Fruit fly (Drosophila melanogaster): ENCODE data around the gene SF1.

The SF1 gene

DNA sequence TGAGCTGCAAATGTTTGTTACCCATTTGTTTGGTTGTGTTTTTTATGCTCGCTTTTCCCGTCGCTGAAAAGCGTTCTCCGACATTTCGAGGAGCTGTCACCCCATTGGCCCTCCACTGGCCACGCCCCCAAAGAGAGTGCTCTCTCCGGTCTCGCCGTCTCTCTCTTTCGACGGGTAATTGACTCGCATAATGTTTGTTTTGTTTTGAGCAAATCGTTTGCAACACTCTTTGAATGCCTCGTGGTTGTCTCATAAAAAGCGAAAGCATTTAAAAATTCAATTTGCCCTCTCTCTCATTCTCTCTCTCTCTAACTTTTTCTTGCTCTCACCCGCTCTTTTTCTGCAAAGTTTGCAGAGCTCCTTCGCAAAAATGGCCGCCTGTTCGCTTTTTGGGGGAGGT is 17.3 kb downstream of the SF1 start (continued):
- TF ChIP-seq tna (GFP tag; IDR thresholded peaks at IDR 0.05; ENCODE audit: partially characterized antibody) (no peak), Bteb2 (GFP tag; optimal IDR thresholded peaks at IDR 0.05) (no peak), Nf-YB (GFP tag; optimal IDR thresholded peaks at IDR 0.05) (peak; percentile 96), Deaf1 (tag; optimal IDR thresholded peaks at IDR 0.05) (peak; percentile 6), z (GFP tag; IDR thresholded peaks at IDR 0.05) (0 out of 3 replicates have a peak, but pooled peaks have one; percentile 25), pum (GFP tag; optimal IDR thresholded peaks at IDR 0.05) (no peak), Blimp-1 (GFP tag; optimal IDR thresholded peaks at IDR 0.05) (peak; percentile 35), Awh (GFP tag; IDR thresholded peaks at IDR 0.05) (no peak), caup (GFP tag; optimal IDR thresholded peaks at IDR 0.05; ENCODE audit: severe bottlenecking) (no peak), CG14667 (GFP tag; IDR thresholded peaks at IDR 0.05) (no peak), pfk (GFP tag; optimal IDR thresholded peaks at IDR 0.05) (peak; percentile 86), CG10654 (GFP tag; optimal IDR thresholded peaks at IDR 0.05) (no peak), CG4360 (GFP tag; IDR thresholded peaks at IDR 0.05) (no peak), CG14710 (tag; optimal IDR thresholded peaks at IDR 0.05) (no peak), CG16813 (GFP tag; IDR thresholded peaks at IDR 0.05; ENCODE audit: partially characterized antibody) (no peak), BtbVII (GFP tag; optimal IDR thresholded peaks at IDR 0.05) (no peak), Nf-YC (tag; optimal IDR thresholded peaks at IDR 0.05) (peak; percentile 96), CG1832 (GFP tag; optimal IDR thresholded peaks at IDR 0.05) (peak; percentile 58), gcm2 (GFP tag; optimal IDR thresholded peaks at IDR 0.05) (no peak), Dp (GFP tag; optimal IDR thresholded peaks at IDR 0.05) (no peak), CG4282 (GFP tag; optimal IDR thresholded peaks at IDR 0.05) (no peak), abd-A (tag; optimal IDR thresholded peaks at IDR 0.05) (peak; percentile 35), Meics (GFP tag; optimal IDR thresholded peaks at IDR 0.05) (no peak), danr (GFP tag; IDR thresholded peaks at IDR 0.05) (no peak), crol (GFP tag; IDR thresholded peaks at IDR 0.05) (0 out of 2 replicates have a peak, but pooled peaks have one; percentile 2), ato (GFP tag; IDR thresholded peaks at IDR 0.05; ENCODE audit: partially characterized antibody) (no peak), CG6254 (GFP tag; optimal IDR thresholded peaks at IDR 0.05) (no peak), ash1 (GFP tag; optimal IDR thresholded peaks at IDR 0.05) (no peak), cg (GFP tag; optimal IDR thresholded peaks at IDR 0.05) (peak; percentile 34), tll (GFP tag; optimal IDR thresholded peaks at IDR 0.05) (peak in 1 of 2 experiments; percentile 11), phol (tag; optimal IDR thresholded peaks at IDR 0.05) (no peak), ac (GFP tag; optimal IDR thresholded peaks at IDR 0.05) (no peak), CG1792 (GFP tag; optimal IDR thresholded peaks at IDR 0.05) (no peak), tgo (GFP tag; IDR thresholded peaks at IDR 0.05) (no peak), CG10267 (tag; optimal IDR thresholded peaks at IDR 0.05) (no peak), CrebB (tag; optimal IDR thresholded peaks at IDR 0.05) (no peak)

DNA sequence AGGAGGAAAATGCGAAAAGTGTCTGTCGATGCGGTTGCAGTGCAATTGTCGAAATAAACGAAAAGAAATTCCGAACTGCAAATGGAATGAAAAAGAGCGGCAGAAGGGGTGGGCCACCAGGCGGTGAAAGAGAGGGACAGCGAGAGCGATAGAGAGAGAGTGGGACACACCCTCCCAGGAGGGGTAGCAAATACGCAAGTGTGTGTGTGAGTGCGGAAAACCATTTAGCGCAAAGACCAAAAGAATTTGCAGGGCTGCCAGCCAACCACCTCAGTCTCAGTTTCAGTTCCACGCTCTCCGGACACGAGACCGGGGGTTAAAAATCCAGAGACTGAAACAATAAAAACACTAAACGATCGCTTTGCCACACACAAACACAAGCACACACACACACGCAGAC is 18.4 kb downstream of the SF1 start, which contains the start of gene Hmx:
Gene Hmx, plus strand, starts transcription at position 301 of the 400 bp plus-strand sequence.
- TF ChIP-seq ab (GFP tag; optimal IDR thresholded peaks at IDR 0.05), result no peak
- peak; percentile 93 for TF ChIP-seq Nf-YC (tag; optimal IDR thresholded peaks at IDR 0.05)
- TF ChIP-seq Nf-YB (GFP tag; optimal IDR thresholded peaks at IDR 0.05), result peak; percentile 94
- no peak for TF ChIP-seq CG12299 (tag; optimal IDR thresholded peaks at IDR 0.05)
- no peak for TF ChIP-seq CG6175 (GFP tag; IDR thresholded peaks at IDR 0.05)
- no peak for TF ChIP-seq CG30431 (GFP tag; optimal IDR thresholded peaks at IDR 0.05)
- no peak for TF ChIP-seq HLH4C (GFP tag; IDR thresholded peaks at IDR 0.05; ENCODE audit: partially characterized antibody)
- no peak for TF ChIP-seq CG15696 (tag; optimal IDR thresholded peaks at IDR 0.05)
- no peak for TF ChIP-seq CG14441 (GFP tag; IDR thresholded peaks at IDR 0.05)
- TF ChIP-seq CG14667 (GFP tag; IDR thresholded peaks at IDR 0.05), result no peak
- peak; percentile 16; the same call in 1 of the 3 replicates for TF ChIP-seq zen2 (GFP tag; IDR thresholded peaks at IDR 0.05; ENCODE audit: partially characterized antibody)
- no peak for TF ChIP-seq aop (GFP tag; IDR thresholded peaks at IDR 0.05)
- TF ChIP-seq CG6813 (GFP tag; optimal IDR thresholded peaks at IDR 0.05), result no peak
- TF ChIP-seq CG18619 (GFP tag; optimal IDR thresholded peaks at IDR 0.05), result no peak
- peak; percentile 10 for TF ChIP-seq nerfin-1 (tag; optimal IDR thresholded peaks at IDR 0.05)
- no peak for TF ChIP-seq ro (GFP tag; IDR thresholded peaks at IDR 0.05)
- no peak for TF ChIP-seq Ptx1 (GFP tag; IDR thresholded peaks at IDR 0.05)
- TF ChIP-seq CG31365 (tag; optimal IDR thresholded peaks at IDR 0.05), result no peak
